Fruit fly (Drosophila melanogaster) whole organism, embryonic: ENCODE measurements around the gene CCAP-R.

Source experiments
- Antp ChIP-seq: fragments of 200-800 bp; sonication (Bioruptor generic); optimal IDR thresholded peaks from 3 replicates; lab custom pipeline; 2016; ENCODE audit warnings: missing biosample characterization, missing genetic modification characterization
- B-H2 ChIP-seq: fragments of 200-800 bp; sonication (Bioruptor generic); optimal IDR thresholded peaks from 2 replicates; lab custom pipeline; 2018; ENCODE audit warnings: missing biosample characterization, mild to moderate bottlenecking, missing genetic modification characterization
- Bgb ChIP-seq: fragments of 200-800 bp; sonication (Bioruptor generic); IDR thresholded peaks from 2 replicates; pipeline ENCODE4 v1.3.6; 2022; ENCODE audit warnings: missing biosample characterization, missing genetic modification characterization; ENCODE audit not compliant: partially characterized antibody
- CG10543 ChIP-seq: fragments of 200-800 bp; sonication (Bioruptor generic); optimal IDR thresholded peaks from 3 replicates; lab custom pipeline; 2017; ENCODE audit warnings: missing biosample characterization, mild to moderate bottlenecking, missing genetic modification characterization, moderate library complexity
- CG10565 ChIP-seq: fragments of 200-800 bp; sonication (Bioruptor generic); optimal IDR thresholded peaks from 3 replicates; lab custom pipeline; 2016; ENCODE audit warnings: missing biosample characterization, mild to moderate bottlenecking, missing genetic modification characterization
- CG10654 ChIP-seq: fragments of 200-800 bp; sonication (Bioruptor generic); optimal IDR thresholded peaks from 2 replicates; lab custom pipeline; 2016; ENCODE audit warnings: missing biosample characterization, missing genetic modification characterization
- CG11085 ChIP-seq: fragments of 200-800 bp; sonication (Bioruptor generic); IDR thresholded peaks from 2 replicates; pipeline ENCODE4 v1.3.6; 2022; ENCODE audit warnings: missing biosample characterization, missing genetic modification characterization
- CG11247 ChIP-seq: fragments of 200-800 bp; sonication (Bioruptor generic); IDR thresholded peaks from 2 replicates; pipeline ENCODE4 v1.3.6; 2022; ENCODE audit warnings: missing biosample characterization, missing genetic modification characterization
- CG11695 ChIP-seq: fragments of 200-800 bp; sonication (Bioruptor generic); IDR thresholded peaks from 3 replicates; pipeline ENCODE4 v1.3.6; 2022; ENCODE audit warnings: missing biosample characterization, missing genetic modification characterization
- CG12155 ChIP-seq: fragments of 200-800 bp; sonication (Bioruptor generic); optimal IDR thresholded peaks from 3 replicates; lab custom pipeline; 2016; ENCODE audit warnings: missing biosample characterization, missing genetic modification characterization
- CG14860 ChIP-seq: fragments of 200-800 bp; sonication (Bioruptor generic); IDR thresholded peaks from 3 replicates; pipeline ENCODE4 v1.3.6; 2022; ENCODE audit warnings: missing biosample characterization, missing genetic modification characterization; ENCODE audit not compliant: partially characterized antibody
- CG15696 ChIP-seq: fragments of 200-800 bp; sonication (Bioruptor generic); optimal IDR thresholded peaks from 2 replicates; lab custom pipeline; 2019; ENCODE audit warnings: missing biosample characterization, mild to moderate bottlenecking, missing genetic modification characterization, moderate library complexity
- CG16813 ChIP-seq: fragments of 200-800 bp; sonication (Bioruptor generic); IDR thresholded peaks from 3 replicates; pipeline ENCODE4 v1.3.6; 2022; ENCODE audit warnings: missing biosample characterization, missing genetic modification characterization; ENCODE audit not compliant: partially characterized antibody
- CG16815 ChIP-seq: fragments of 200-800 bp; sonication (Bioruptor generic); optimal IDR thresholded peaks from 3 replicates; lab custom pipeline; 2017; ENCODE audit warnings: missing biosample characterization, mild to moderate bottlenecking, missing genetic modification characterization
- CG17186 ChIP-seq: fragments of 200-800 bp; sonication (Bioruptor generic); optimal IDR thresholded peaks from 3 replicates; lab custom pipeline; 2017; ENCODE audit warnings: missing biosample characterization, missing genetic modification reagents, missing genetic modification characterization
- CG18599 ChIP-seq: fragments of 200-800 bp; sonication (Bioruptor generic); optimal IDR thresholded peaks from 3 replicates; lab custom pipeline; 2017; ENCODE audit warnings: missing biosample characterization, missing genetic modification characterization, mild to moderate bottlenecking, moderate library complexity, missing genetic modification reagents
- CG2116 ChIP-seq: fragments of 200-800 bp; sonication (Bioruptor generic); optimal IDR thresholded peaks from 3 replicates; lab custom pipeline; 2018; ENCODE audit warnings: missing biosample characterization, mild to moderate bottlenecking, missing genetic modification characterization
- CG2875 ChIP-seq: fragments of 200-800 bp; sonication (Bioruptor generic); optimal IDR thresholded peaks from 2 replicates; lab custom pipeline; 2017; ENCODE audit warnings: missing biosample characterization, mild to moderate bottlenecking, missing genetic modification characterization, missing genetic modification reagents
- CG32532 ChIP-seq: fragments of 200-800 bp; sonication (Bioruptor generic); IDR thresholded peaks from 2 replicates; pipeline ENCODE4 v1.3.6; 2022; ENCODE audit warnings: missing biosample characterization, missing genetic modification characterization
- CG3847 ChIP-seq: fragments of 200-800 bp; sonication (Bioruptor generic); IDR thresholded peaks from 2 replicates; pipeline ENCODE4 v1.3.6; 2022; ENCODE audit warnings: missing biosample characterization, missing genetic modification characterization
- CG4730 ChIP-seq: fragments of 200-800 bp; sonication (Bioruptor generic); IDR thresholded peaks from 2 replicates; pipeline ENCODE4 v1.3.6; 2022; ENCODE audit warnings: missing biosample characterization, missing genetic modification characterization
- CG6654 ChIP-seq: fragments of 200-800 bp; sonication (Bioruptor generic); optimal IDR thresholded peaks from 2 replicates; lab custom pipeline; 2017; ENCODE audit warnings: missing biosample characterization, mild to moderate bottlenecking, missing genetic modification characterization
- CG8089 ChIP-seq: fragments of 200-800 bp; sonication (Bioruptor generic); optimal IDR thresholded peaks from 3 replicates; lab custom pipeline; 2016; ENCODE audit warnings: missing biosample characterization, missing genetic modification characterization
- Dip3 ChIP-seq: fragments of 200-800 bp; sonication (Bioruptor generic); optimal IDR thresholded peaks from 3 replicates; lab custom pipeline; 2016; ENCODE audit warnings: missing biosample characterization, missing genetic modification characterization
- E2f2 ChIP-seq: fragments of 200-800 bp; sonication (Bioruptor generic); IDR thresholded peaks from 2 replicates; pipeline ENCODE4 v1.3.6; 2022; ENCODE audit warnings: missing biosample characterization, missing genetic modification characterization
- Max ChIP-seq: fragments of 200-800 bp; sonication (Bioruptor generic); optimal IDR thresholded peaks from 2 replicates; lab custom pipeline; 2016; ENCODE audit warnings: missing biosample characterization, mild to moderate bottlenecking, missing genetic modification characterization
- Med ChIP-seq: fragments of 200-800 bp; sonication (Bioruptor generic); peaks from one replicate; lab custom pipeline; 2016; ENCODE audit warnings: missing biosample characterization, missing genetic modification characterization, mild to moderate bottlenecking, inconsistent platforms, moderate library complexity
- Usf ChIP-seq: fragments of 200-800 bp; sonication (Bioruptor generic); optimal IDR thresholded peaks from 2 replicates; lab custom pipeline; 2017; ENCODE audit warnings: missing genotype, missing biosample characterization, missing genetic modification characterization
- abd-A ChIP-seq: fragments of 200-800 bp; sonication (Bioruptor generic); optimal IDR thresholded peaks from 3 replicates; lab custom pipeline; 2019; ENCODE audit warnings: missing biosample characterization, mild to moderate bottlenecking, missing genetic modification characterization, moderate library complexity
- cas ChIP-seq: fragments of 200-800 bp; sonication (Bioruptor generic); IDR thresholded peaks from 2 replicates; pipeline ENCODE4 v1.3.6; 2022; ENCODE audit warnings: missing biosample characterization, missing genetic modification characterization
- cg ChIP-seq: fragments of 200-800 bp; sonication (Bioruptor generic); optimal IDR thresholded peaks from 3 replicates; lab custom pipeline; 2019; ENCODE audit warnings: missing biosample characterization, mild to moderate bottlenecking, missing genetic modification characterization, moderate library complexity
- danr ChIP-seq: fragments of 200-800 bp; sonication (Bioruptor generic); IDR thresholded peaks from 2 replicates; pipeline ENCODE4 v1.3.6; 2022; ENCODE audit warnings: missing biosample characterization, missing genetic modification characterization
- emc ChIP-seq: fragments of 200-800 bp; sonication (Bioruptor generic); optimal IDR thresholded peaks from 2 replicates; lab custom pipeline; 2016; ENCODE audit warnings: missing biosample characterization, missing genetic modification characterization
- esg ChIP-seq: fragments of 200-800 bp; sonication (Bioruptor generic); conservative IDR thresholded peaks from 2 replicates; pipeline ENCODE4 v1.3.6; 2022; ENCODE audit warnings: missing biosample characterization, missing genetic modification characterization
- ewg ChIP-seq: fragments of 200-800 bp; sonication (Bioruptor generic); optimal IDR thresholded peaks from 3 replicates; lab custom pipeline; 2017; ENCODE audit warnings: mild to moderate bottlenecking, missing biosample characterization, missing genetic modification reagents, missing genetic modification characterization
- fd64A ChIP-seq: fragments of 200-800 bp; sonication (Bioruptor generic); optimal IDR thresholded peaks from 3 replicates; lab custom pipeline; 2018; ENCODE audit warnings: missing biosample characterization, mild to moderate bottlenecking, missing genetic modification characterization
- fu2 ChIP-seq: fragments of 200-800 bp; sonication (Bioruptor generic); optimal IDR thresholded peaks from 2 replicates; lab custom pipeline; 2016; ENCODE audit warnings: missing biosample characterization, missing genetic modification characterization
- gro ChIP-seq: fragments of 200-800 bp; sonication (Bioruptor generic); optimal IDR thresholded peaks from 2 replicates; lab custom pipeline; 2016; ENCODE audit warnings: missing biosample characterization, missing genetic modification characterization
- lmd ChIP-seq: fragments of 200-800 bp; sonication (Bioruptor generic); IDR thresholded peaks from 2 replicates; pipeline ENCODE4 v1.3.6; 2022; ENCODE audit warnings: missing biosample characterization, missing genetic modification characterization
- mam ChIP-seq: fragments of 200-800 bp; sonication (Bioruptor generic); optimal IDR thresholded peaks from 3 replicates; lab custom pipeline; 2016; ENCODE audit warnings: missing biosample characterization, missing genetic modification characterization
- mld ChIP-seq: fragments of 200-800 bp; sonication (Bioruptor generic); IDR thresholded peaks from 3 replicates; pipeline ENCODE4 v1.3.6; 2022; ENCODE audit warnings: missing biosample characterization, missing genetic modification characterization; ENCODE audit not compliant: partially characterized antibody
- otp ChIP-seq: fragments of 200-800 bp; sonication (Bioruptor generic); IDR thresholded peaks from 3 replicates; pipeline ENCODE4, ENCODE4 v1.3.6; 2022; ENCODE audit warnings: missing biosample characterization, missing genetic modification characterization
- phol ChIP-seq: fragments of 200-800 bp; sonication (Bioruptor generic); optimal IDR thresholded peaks from 3 replicates; lab custom pipeline; 2018; ENCODE audit warnings: missing biosample characterization, mild to moderate bottlenecking, missing genetic modification characterization, moderate library complexity
- pnt ChIP-seq: fragments of 200-800 bp; sonication (Bioruptor generic); optimal IDR thresholded peaks from 3 replicates; lab custom pipeline; 2016; ENCODE audit warnings: missing biosample characterization, missing genetic modification characterization
- sc ChIP-seq, 3 experiments: fragments of >200 bp in 2 of 3; fragments of 200-800 bp in 1 of 3; sonication (Bioruptor generic) in 1 of 3; optimal IDR thresholded peaks; 2 replicates in 2 of 3; 3 replicates in 1 of 3; lab custom pipeline; 2017; ENCODE audit warnings: mild to moderate bottlenecking in 1 of 3, missing biosample characterization in 1 of 3, missing genetic modification characterization in 1 of 3, missing genetic modification reagents in 1 of 3
- sens ChIP-seq: fragments of 200-800 bp; sonication (Bioruptor generic); peaks from one replicate; lab custom pipeline; 2016; ENCODE audit warnings: missing biosample characterization, missing genetic modification characterization
- sna ChIP-seq: fragments of 200-800 bp; sonication (Bioruptor generic); IDR thresholded peaks from 2 replicates; pipeline ENCODE4 v1.3.6; 2022; ENCODE audit warnings: missing biosample characterization, missing genetic modification characterization; ENCODE audit not compliant: partially characterized antibody
- ssp ChIP-seq: fragments of 200-800 bp; sonication (Bioruptor generic); IDR thresholded peaks from 2 replicates; pipeline ENCODE4 v1.3.6; 2022; ENCODE audit warnings: missing biosample characterization, missing genetic modification characterization
- vfl ChIP-seq: fragments of 200-800 bp; sonication (Bioruptor generic); optimal IDR thresholded peaks from 2 replicates; lab custom pipeline; 2016; ENCODE audit warnings: missing biosample characterization, missing genetic modification characterization
- wdn ChIP-seq: fragments of 200-800 bp; sonication (Bioruptor generic); IDR thresholded peaks from 2 replicates; pipeline ENCODE4 v1.3.6; 2022; ENCODE audit warnings: missing biosample characterization, missing genetic modification characterization
- wor ChIP-seq: fragments of 200-800 bp; sonication (Bioruptor generic); IDR thresholded peaks from 2 replicates; pipeline ENCODE4 v1.3.6; 2022; ENCODE audit warnings: missing biosample characterization, missing genetic modification characterization

CCAP-R gene

DNA sequence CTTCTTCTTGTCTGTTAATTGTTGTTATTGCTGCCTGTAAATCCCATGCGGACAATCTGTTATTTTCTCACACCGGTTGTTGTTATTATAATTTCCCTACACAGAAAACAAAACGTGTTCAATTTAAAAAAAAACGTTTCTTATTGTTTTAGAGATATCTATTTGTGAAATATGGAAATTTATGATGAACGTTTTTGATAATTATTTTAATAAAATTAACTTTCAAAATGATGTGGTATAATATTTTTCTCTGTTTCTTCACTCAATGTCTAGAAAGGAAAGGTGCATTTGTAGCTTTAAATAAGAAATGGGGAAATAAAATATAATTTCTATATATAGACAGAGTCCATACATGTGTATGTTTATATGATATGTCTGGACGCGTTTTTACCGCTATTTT is 71.8 kb downstream of the CCAP-R start (continued):
- TF ChIP-seq Usf (GFP tag; lab: Kevin White, UChicago), result no peak
- no peak for TF ChIP-seq Bgb (GFP tag; lab: Robert Waterston, UW)
- TF ChIP-seq CG11085 (GFP tag; lab: Robert Waterston, UW), result no peak
- peak; percentile 86 for TF ChIP-seq phol (tag; lab: Kevin White, UChicago)
- TF ChIP-seq fd64A (GFP tag; lab: Kevin White, UChicago), result no peak
- TF ChIP-seq CG14860 (GFP tag; lab: Robert Waterston, UW), result no peak
- TF ChIP-seq Antp (GFP tag; lab: Kevin White, UChicago), result no peak
- no peak for TF ChIP-seq CG16813 (GFP tag; lab: Robert Waterston, UW)
- TF ChIP-seq CG16815 (GFP tag; lab: Kevin White, UChicago), result peak; percentile 30
- TF ChIP-seq sna, result no peak
- no peak for TF ChIP-seq CG32532
- TF ChIP-seq CG10543 (GFP tag; lab: Kevin White, UChicago), result no peak
- peak; percentile 93 for TF ChIP-seq sens (GFP tag; lab: Kevin White, UChicago)
- TF ChIP-seq CG2116 (GFP tag; lab: Kevin White, UChicago), result peak; percentile 33
- TF ChIP-seq CG2875, result peak; percentile 65
- TF ChIP-seq CG11695 (GFP tag; lab: Robert Waterston, UW), result peak; percentile 63; the same call in 2 of the 3 replicates
- no peak for TF ChIP-seq abd-A
- no peak for TF ChIP-seq CG6654 (GFP tag; lab: Kevin White, UChicago)
- TF ChIP-seq CG10565, result no peak
- peak; percentile 40 for TF ChIP-seq ewg
- no peak for TF ChIP-seq danr (GFP tag; lab: Robert Waterston, UW)
- peak; percentile 27; the same call in 1 of the 2 replicates for TF ChIP-seq esg
- TF ChIP-seq CG11247 (GFP tag; lab: Robert Waterston, UW), result 0 out of 2 replicates have a peak, but pooled peaks have one; percentile 13
- TF ChIP-seq CG12155 (GFP tag; lab: Kevin White, UChicago), result peak; percentile 24
- no peak for TF ChIP-seq B-H2
- TF ChIP-seq Max (GFP tag; lab: Kevin White, UChicago), result peak; percentile 15
- TF ChIP-seq CG8089 (GFP tag; lab: Kevin White, UChicago), result no peak
- TF ChIP-seq gro (GFP tag; lab: Kevin White, UChicago), result no peak
- no peak for TF ChIP-seq CG18599
- TF ChIP-seq sc (optimal IDR thresholded peaks at IDR 0.05; lab: Kevin White, UChicago), result no peak
- peak; percentile 64 for TF ChIP-seq sc (GFP tag; optimal IDR thresholded peaks at IDR 0.05; lab: Kevin White, UChicago)
- no peak for TF ChIP-seq cas (GFP tag; lab: Robert Waterston, UW)
- TF ChIP-seq vfl (GFP tag; lab: Kevin White, UChicago), result no peak
- no peak for TF ChIP-seq E2f2 (GFP tag; lab: Robert Waterston, UW)
- no peak for TF ChIP-seq otp (GFP tag; lab: Robert Waterston, UW)
- TF ChIP-seq pnt (GFP tag; lab: Kevin White, UChicago), result no peak
- TF ChIP-seq wdn (GFP tag; lab: Robert Waterston, UW), result no peak
- no peak for TF ChIP-seq mam (GFP tag; lab: Kevin White, UChicago)
- TF ChIP-seq ssp (GFP tag; lab: Robert Waterston, UW), result no peak
- no peak for TF ChIP-seq Dip3 (GFP tag; lab: Kevin White, UChicago)
- TF ChIP-seq CG3847 (GFP tag; lab: Robert Waterston, UW), result no peak
- no peak for TF ChIP-seq emc (GFP tag; lab: Kevin White, UChicago)
- TF ChIP-seq cg (GFP tag; lab: Kevin White, UChicago), result no peak
- peak; percentile 69 for TF ChIP-seq Med
- TF ChIP-seq mld, result no peak
- no peak for TF ChIP-seq wor (GFP tag; lab: Robert Waterston, UW)
- no peak for TF ChIP-seq CG17186 (GFP tag; lab: Kevin White, UChicago)
- no peak for TF ChIP-seq fu2 (GFP tag; lab: Kevin White, UChicago)
- no peak for TF ChIP-seq CG4730 (GFP tag; lab: Robert Waterston, UW)
- peak; percentile 35 for TF ChIP-seq CG10654
- TF ChIP-seq lmd, result peak; percentile 24; the same call in 1 of the 2 replicates
- peak; percentile 41 for TF ChIP-seq CG15696 (tag; lab: Kevin White, UChicago)
